Fruit fly (Drosophila melanogaster) whole organism, embryonic: ENCODE measurements around the gene trbd.

Source experiments
- B-H1 ChIP-seq: fragments of 200-800 bp; sonication (Bioruptor generic); IDR thresholded peaks from 3 replicates; pipeline ENCODE4 v1.3.6; 2022; ENCODE audit warnings: missing biosample characterization, missing genetic modification characterization
- Bdp1 ChIP-seq: fragments of 200-800 bp; sonication (Bioruptor generic); optimal IDR thresholded peaks from 3 replicates; lab custom pipeline; 2016; ENCODE audit warnings: missing biosample characterization, missing genetic modification characterization
- CG1024 ChIP-seq: fragments of 200-800 bp; sonication (Bioruptor generic); IDR thresholded peaks from 2 replicates; pipeline ENCODE4 v1.3.6; 2022; ENCODE audit warnings: missing biosample characterization, missing genetic modification characterization
- CG10462 ChIP-seq: fragments of 200-800 bp; sonication (Bioruptor generic); optimal IDR thresholded peaks from 2 replicates; lab custom pipeline; 2016; ENCODE audit warnings: missing biosample characterization, missing genetic modification characterization
- CG11398 ChIP-seq: fragments of 200-800 bp; sonication (Bioruptor generic); optimal IDR thresholded peaks from 2 replicates; lab custom pipeline; 2016; ENCODE audit warnings: missing biosample characterization, missing genetic modification characterization
- CG11560 ChIP-seq: fragments of 200-800 bp; sonication (Bioruptor generic); IDR thresholded peaks from 3 replicates; pipeline ENCODE4 v1.3.6; 2022; ENCODE audit warnings: missing biosample characterization, missing genetic modification characterization
- CG14014 ChIP-seq: fragments of 200-800 bp; sonication (Bioruptor generic); IDR thresholded peaks from 2 replicates; pipeline ENCODE4 v1.3.6; 2022; ENCODE audit warnings: missing biosample characterization, missing genetic modification characterization
- CG14965 ChIP-seq: fragments of 200-800 bp; sonication (Bioruptor generic); optimal IDR thresholded peaks from 2 replicates; lab custom pipeline; 2016; ENCODE audit warnings: missing biosample characterization, missing genetic modification characterization, borderline replicate concordance
- CG15479 ChIP-seq: fragments of 200-800 bp; sonication (Bioruptor generic); optimal IDR thresholded peaks from 3 replicates; lab custom pipeline; 2019; ENCODE audit warnings: missing biosample characterization, mild to moderate bottlenecking, missing genetic modification characterization, moderate library complexity
- CG17802 ChIP-seq: fragments of 200-800 bp; sonication (Bioruptor generic); optimal IDR thresholded peaks from 2 replicates; lab custom pipeline; 2018; ENCODE audit warnings: missing biosample characterization, mild to moderate bottlenecking, missing genetic modification characterization, moderate library complexity
- CG30020 ChIP-seq: fragments of 200-800 bp; optimal IDR thresholded peaks from 2 replicates; lab custom pipeline; 2019; ENCODE audit warnings: missing biosample characterization, mild to moderate bottlenecking, missing genetic modification characterization, moderate library complexity
- CG32772 ChIP-seq: fragments of 200-800 bp; sonication (Bioruptor generic); IDR thresholded peaks from 2 replicates; pipeline ENCODE4 v1.3.6; 2022; ENCODE audit warnings: missing biosample characterization, missing genetic modification characterization
- CG33557 ChIP-seq: fragments of 200-800 bp; sonication (Bioruptor generic); optimal IDR thresholded peaks from 2 replicates; lab custom pipeline; 2019; ENCODE audit warnings: missing biosample characterization, mild to moderate bottlenecking, missing genetic modification characterization, moderate library complexity
- CG4854 ChIP-seq: fragments of 200-800 bp; sonication (Bioruptor generic); optimal IDR thresholded peaks from 2 replicates; lab custom pipeline; 2016; ENCODE audit warnings: missing biosample characterization, missing genetic modification characterization, inconsistent platforms
- CG6854 ChIP-seq: fragments of 200-800 bp; sonication (Bioruptor generic); optimal IDR thresholded peaks from 3 replicates; lab custom pipeline; 2017; ENCODE audit warnings: missing biosample characterization, mild to moderate bottlenecking, missing genetic modification characterization
- CG8359 ChIP-seq: fragments of 200-800 bp; sonication (Bioruptor generic); optimal IDR thresholded peaks from 2 replicates; lab custom pipeline; 2017; ENCODE audit warnings: missing biosample characterization, mild to moderate bottlenecking, missing genetic modification characterization, borderline replicate concordance
- CG8924 ChIP-seq: fragments of 200-800 bp; optimal IDR thresholded peaks from 3 replicates; lab custom pipeline; 2019; ENCODE audit warnings: missing biosample characterization, mild to moderate bottlenecking, missing genetic modification characterization, moderate library complexity
- CHES-1-like ChIP-seq: fragments of 200-800 bp; sonication (Bioruptor generic); optimal IDR thresholded peaks from 2 replicates; lab custom pipeline; 2016; ENCODE audit warnings: missing biosample characterization, missing genetic modification characterization
- Dref ChIP-seq: fragments of 200-800 bp; sonication (Bioruptor generic); IDR thresholded peaks from 2 replicates; pipeline ENCODE4 v1.3.6; 2022; ENCODE audit warnings: missing biosample characterization, missing genetic modification characterization
- ERR ChIP-seq: fragments of 200-800 bp; sonication (Bioruptor generic); optimal IDR thresholded peaks from 2 replicates; lab custom pipeline; 2016; ENCODE audit warnings: missing biosample characterization, missing genetic modification characterization
- Ets97D ChIP-seq: fragments of 200-800 bp; sonication (Bioruptor generic); optimal IDR thresholded peaks from 3 replicates; lab custom pipeline; 2016; ENCODE audit warnings: missing biosample characterization, missing genetic modification characterization
- HLH4C ChIP-seq: fragments of 200-800 bp; sonication (Bioruptor generic); IDR thresholded peaks from 3 replicates; pipeline ENCODE4 v1.3.6; 2022; ENCODE audit warnings: missing biosample characterization, missing genetic modification characterization; ENCODE audit not compliant: partially characterized antibody
- Lhr ChIP-seq: fragments of 200-800 bp; sonication (Bioruptor generic); optimal IDR thresholded peaks from 3 replicates; lab custom pipeline; 2017; ENCODE audit warnings: mild to moderate bottlenecking, missing biosample characterization, missing genetic modification reagents, missing genetic modification characterization
- MESR4 ChIP-seq: fragments of 200-800 bp; sonication (Bioruptor generic); optimal IDR thresholded peaks from 2 replicates; lab custom pipeline; 2018; ENCODE audit warnings: missing biosample characterization, mild to moderate bottlenecking, missing genetic modification characterization, moderate library complexity
- Opbp ChIP-seq: fragments of 200-800 bp; sonication (Bioruptor generic); IDR thresholded peaks from 3 replicates; pipeline ENCODE4 v1.3.6; 2022; ENCODE audit warnings: missing biosample characterization, missing genetic modification characterization; ENCODE audit not compliant: partially characterized antibody
- Rfx ChIP-seq: fragments of 200-800 bp; sonication (Bioruptor generic); IDR thresholded peaks from 2 replicates; pipeline ENCODE4 v1.3.6; 2022; ENCODE audit warnings: missing biosample characterization, missing genetic modification characterization
- Rx ChIP-seq: fragments of 200-800 bp; sonication (Bioruptor generic); IDR thresholded peaks from 2 replicates; pipeline ENCODE4 v1.3.6; 2022; ENCODE audit warnings: missing biosample characterization, missing genetic modification characterization
- amos ChIP-seq: fragments of 200-800 bp; sonication (Bioruptor generic); IDR thresholded peaks from 2 replicates; pipeline ENCODE4 v1.3.6; 2022; ENCODE audit warnings: missing biosample characterization, missing genetic modification characterization; ENCODE audit not compliant: partially characterized antibody
- ash1 ChIP-seq: fragments of 200-800 bp; sonication (Bioruptor generic); optimal IDR thresholded peaks from 2 replicates; lab custom pipeline; 2018; ENCODE audit warnings: missing biosample characterization, mild to moderate bottlenecking, missing genetic modification characterization
- br ChIP-seq: fragments of >200 bp; optimal IDR thresholded peaks from 2 replicates; lab custom pipeline; 2017
- btn ChIP-seq: fragments of 200-800 bp; sonication (Bioruptor generic); optimal IDR thresholded peaks from 2 replicates; lab custom pipeline; 2016; ENCODE audit warnings: missing biosample characterization, missing genetic modification characterization
- cwo ChIP-seq: fragments of 200-800 bp; sonication (Bioruptor generic); optimal IDR thresholded peaks from 3 replicates; lab custom pipeline; 2017; ENCODE audit warnings: missing biosample characterization, missing genetic modification characterization, mild to moderate bottlenecking, moderate library complexity, missing genetic modification reagents
- disco-r ChIP-seq: fragments of 200-800 bp; sonication (Bioruptor generic); optimal IDR thresholded peaks from 2 replicates; lab custom pipeline; 2016; ENCODE audit warnings: missing biosample characterization, missing genetic modification characterization
- dpn ChIP-seq, 2 experiments: fragments of 200-800 bp; sonication (Bioruptor generic); optimal IDR thresholded peaks; 3 replicates each; lab custom pipeline; 2016; ENCODE audit warnings: missing biosample characterization in 2 of 2, missing genetic modification characterization in 2 of 2
- emc ChIP-seq: fragments of 200-800 bp; sonication (Bioruptor generic); optimal IDR thresholded peaks from 2 replicates; lab custom pipeline; 2016; ENCODE audit warnings: missing biosample characterization, missing genetic modification characterization
- fru ChIP-seq: fragments of >200 bp; optimal IDR thresholded peaks from 2 replicates; lab custom pipeline; 2017
- jigr1 ChIP-seq: fragments of 200-800 bp; sonication (Bioruptor generic); IDR thresholded peaks from 3 replicates; pipeline ENCODE4 v1.3.6; 2022; ENCODE audit warnings: missing biosample characterization, missing genetic modification characterization
- knrl ChIP-seq: fragments of 200-800 bp; sonication (Bioruptor generic); IDR thresholded peaks from 3 replicates; pipeline ENCODE4 v1.3.6; 2022; ENCODE audit warnings: missing biosample characterization, missing genetic modification characterization; ENCODE audit not compliant: partially characterized antibody
- p53 ChIP-seq: fragments of 200-800 bp; sonication (Bioruptor generic); optimal IDR thresholded peaks from 2 replicates; lab custom pipeline; 2016; ENCODE audit warnings: missing biosample characterization, missing genetic modification characterization
- sens-2 ChIP-seq: fragments of 200-800 bp; sonication (Bioruptor generic); IDR thresholded peaks from 2 replicates; pipeline ENCODE4 v1.3.6; 2022; ENCODE audit warnings: missing biosample characterization, missing genetic modification characterization
- slbo ChIP-seq: fragments of 200-800 bp; sonication (Bioruptor generic); IDR thresholded peaks from 2 replicates; pipeline ENCODE4 v1.3.6; 2022; ENCODE audit warnings: missing biosample characterization, missing genetic modification characterization
- stwl ChIP-seq: fragments of 200-800 bp; sonication (Bioruptor generic); optimal IDR thresholded peaks from 3 replicates; lab custom pipeline; 2018; ENCODE audit warnings: missing biosample characterization, mild to moderate bottlenecking, missing genetic modification characterization, moderate library complexity
- tll ChIP-seq, 2 experiments: fragments of 200-800 bp in 1 of 2; fragments of >200 bp in 1 of 2; sonication (Bioruptor generic) in 1 of 2; optimal IDR thresholded peaks; 2 replicates each; lab custom pipeline; 2017 to 2019; ENCODE audit warnings: missing biosample characterization in 2 of 2, missing genetic modification characterization in 2 of 2, mild to moderate bottlenecking in 1 of 2, moderate library complexity in 1 of 2
- toy ChIP-seq: fragments of 200-800 bp; sonication (Bioruptor generic); IDR thresholded peaks from 2 replicates; pipeline ENCODE4 v1.3.6; 2022; ENCODE audit warnings: missing biosample characterization, missing genetic modification characterization
- ttk ChIP-seq: fragments of 200-800 bp; sonication (Bioruptor generic); IDR thresholded peaks from 2 replicates; pipeline ENCODE4 v2.1.2; 2022; ENCODE audit warnings: missing biosample characterization, missing genetic modification characterization
- tup ChIP-seq: fragments of 200-800 bp; sonication (Bioruptor generic); optimal IDR thresholded peaks from 2 replicates; lab custom pipeline; 2016; ENCODE audit warnings: missing biosample characterization, mild to moderate bottlenecking, missing genetic modification characterization, moderate library complexity
- tx ChIP-seq: fragments of 200-800 bp; sonication (Bioruptor generic); optimal IDR thresholded peaks from 2 replicates; lab custom pipeline; 2016; ENCODE audit warnings: missing biosample characterization, missing genetic modification characterization
- unpg ChIP-seq: fragments of 200-800 bp; sonication (Bioruptor generic); optimal IDR thresholded peaks from 3 replicates; lab custom pipeline; 2018; ENCODE audit warnings: missing biosample characterization, mild to moderate bottlenecking, missing genetic modification characterization, moderate library complexity
- vfl ChIP-seq: fragments of 200-800 bp; sonication (Bioruptor generic); optimal IDR thresholded peaks from 2 replicates; lab custom pipeline; 2016; ENCODE audit warnings: missing biosample characterization, missing genetic modification characterization
- zen2 ChIP-seq: fragments of 200-800 bp; sonication (Bioruptor generic); IDR thresholded peaks from 3 replicates; pipeline ENCODE4 v1.3.6; 2022; ENCODE audit warnings: missing biosample characterization, missing genetic modification characterization; ENCODE audit not compliant: partially characterized antibody

The trbd gene

DNA sequence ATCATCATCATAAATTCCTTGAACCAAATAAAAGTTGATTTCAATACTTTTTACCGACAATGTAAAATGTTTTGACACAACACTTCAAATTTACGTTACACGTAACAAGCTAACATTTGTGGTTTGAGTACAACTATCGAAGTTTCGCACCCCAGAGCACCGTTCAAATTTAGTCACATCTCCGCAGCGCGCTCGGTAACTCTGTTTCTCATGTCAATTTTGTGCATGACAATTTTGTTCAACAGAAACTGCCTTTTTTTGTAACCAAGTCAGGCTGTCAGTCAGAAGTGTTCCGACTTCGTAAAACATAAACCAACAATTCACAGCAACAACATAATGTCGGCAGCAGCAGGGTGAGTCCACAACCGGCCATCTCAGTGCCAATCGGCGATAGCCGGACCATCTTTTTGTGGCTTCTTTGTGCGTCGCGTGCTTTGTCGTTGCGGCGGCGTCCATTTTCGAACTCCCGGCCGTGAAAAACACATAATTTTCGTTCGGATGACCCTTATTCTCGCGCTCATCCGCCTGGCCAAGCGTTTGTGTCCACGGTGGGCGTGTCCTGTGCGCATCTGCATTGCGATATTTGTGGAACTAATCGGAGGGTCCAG is 33.0 kb downstream of the trbd start, which contains the start of gene p23 (continued):
- peak; percentile 33 for TF ChIP-seq disco-r (GFP tag; lab: Kevin White, UChicago)
- no peak for TF ChIP-seq CG17802 (tag; lab: Kevin White, UChicago)
- no peak for TF ChIP-seq CG8359 (GFP tag; lab: Kevin White, UChicago)
- TF ChIP-seq CG11560 (tag; lab: Robert Waterston, UW): no peak
- TF ChIP-seq btn (GFP tag; lab: Kevin White, UChicago): no peak
- TF ChIP-seq Dref (GFP tag; lab: Robert Waterston, UW): peak; percentile 44
- TF ChIP-seq ERR (GFP tag; lab: Kevin White, UChicago): peak; percentile 31
- no peak for TF ChIP-seq B-H1 (GFP tag; lab: Robert Waterston, UW)
- TF ChIP-seq CG14014 (GFP tag; lab: Robert Waterston, UW): no peak
- TF ChIP-seq toy (GFP tag; lab: Robert Waterston, UW): no peak
- no peak for TF ChIP-seq jigr1
- TF ChIP-seq HLH4C: 0 out of 3 replicates have a peak, but pooled peaks have one; percentile 17
- no peak for TF ChIP-seq tx (GFP tag; lab: Kevin White, UChicago)
- peak; percentile 15 for TF ChIP-seq Bdp1 (GFP tag; lab: Kevin White, UChicago)
- TF ChIP-seq unpg: no peak
- peak; percentile 62 for TF ChIP-seq stwl (tag; lab: Kevin White, UChicago)
- no peak for TF ChIP-seq br (lab: Kevin White, UChicago)
- TF ChIP-seq CG15479: no peak
- no peak for TF ChIP-seq CG14965 (GFP tag; lab: Kevin White, UChicago)
- TF ChIP-seq tll (GFP tag; optimal IDR thresholded peaks at IDR 0.05; lab: Kevin White, UChicago): peak in 1 of 2 experiments; percentile 57
- no peak for TF ChIP-seq vfl (GFP tag; lab: Kevin White, UChicago)
- peak; percentile 73 for TF ChIP-seq amos (GFP tag; lab: Robert Waterston, UW)
- no peak for TF ChIP-seq ash1 (GFP tag; lab: Kevin White, UChicago)
- TF ChIP-seq dpn (GFP tag; optimal IDR thresholded peaks at IDR 0.05; lab: Kevin White, UChicago): peak in 1 of 2 experiments; percentile 17
- TF ChIP-seq CG8924 (tag; lab: Kevin White, UChicago): peak; percentile 32
- no peak for TF ChIP-seq sens-2 (GFP tag; lab: Robert Waterston, UW)
- TF ChIP-seq ttk (GFP tag; lab: Robert Waterston, UW): no peak
- peak; percentile 61; the same call in 2 of the 3 replicates for TF ChIP-seq Opbp (GFP tag; lab: Robert Waterston, UW)
- peak; percentile 67; the same call in 2 of the 3 replicates for TF ChIP-seq knrl (GFP tag; lab: Robert Waterston, UW)
- no peak for TF ChIP-seq CG11398
- TF ChIP-seq CHES-1-like (GFP tag; lab: Kevin White, UChicago): peak; percentile 42
- TF ChIP-seq CG32772: no peak
- TF ChIP-seq fru (lab: Kevin White, UChicago): no peak
- peak; percentile 75 for TF ChIP-seq Ets97D (GFP tag; lab: Kevin White, UChicago)
- no peak for TF ChIP-seq CG30020 (tag; lab: Kevin White, UChicago)
- peak; percentile 63 for TF ChIP-seq Rfx
- TF ChIP-seq slbo (GFP tag; lab: Robert Waterston, UW): no peak
- no peak for TF ChIP-seq tup (GFP tag; lab: Kevin White, UChicago)
- TF ChIP-seq emc (GFP tag; lab: Kevin White, UChicago): no peak
- no peak for TF ChIP-seq Rx
- TF ChIP-seq CG6854 (GFP tag; lab: Kevin White, UChicago): no peak
- peak; percentile 69 for TF ChIP-seq p53 (GFP tag; lab: Kevin White, UChicago)
- no peak for TF ChIP-seq CG4854 (GFP tag; lab: Kevin White, UChicago)
- TF ChIP-seq Lhr (GFP tag; lab: Kevin White, UChicago): peak; percentile 92
- TF ChIP-seq cwo (GFP tag; lab: Kevin White, UChicago): no peak
- TF ChIP-seq CG1024 (GFP tag; lab: Robert Waterston, UW): no peak
- no peak for TF ChIP-seq zen2 (GFP tag; lab: Robert Waterston, UW)
- no peak for TF ChIP-seq CG10462 (GFP tag; lab: Kevin White, UChicago)
- peak; percentile 94 for TF ChIP-seq MESR4 (GFP tag; lab: Kevin White, UChicago)
- TF ChIP-seq CG33557 (GFP tag; lab: Kevin White, UChicago): no peak
